Worm (Caenorhabditis elegans): ENCODE data around the gene ZK593.2.

ce11 chrIV:10902476-10902875 lies 10.7 kb upstream of the ZK593.2 start:
- no peak for TF ChIP-seq snpc-4 (GFP tag; optimal IDR thresholded peaks at IDR 0.05)
- TF ChIP-seq snpc-4 (tag; optimal IDR thresholded peaks at IDR 0.05) = no peak
- TF ChIP-seq Y56A3A.18 (GFP tag; IDR thresholded peaks at IDR 0.05) = no peak
- TF ChIP-seq lin-35 (GFP tag; optimal IDR thresholded peaks at IDR 0.05) = no peak
- no peak for TF ChIP-seq efl-1 (GFP tag; optimal IDR thresholded peaks at IDR 0.05)
- no peak for TF ChIP-seq ztf-18 (tag; optimal IDR thresholded peaks at IDR 0.05)
- no peak for TF ChIP-seq ama-1 (optimal IDR thresholded peaks at IDR 0.05)
- TF ChIP-seq ama-1 (GFP tag; optimal IDR thresholded peaks at IDR 0.05) = no peak
- TF ChIP-seq him-1 (tag; optimal IDR thresholded peaks at IDR 0.05) = no peak
- no peak for TF ChIP-seq egl-18 (GFP tag; IDR thresholded peaks at IDR 0.05)
- no peak for TF ChIP-seq lin-40 (tag; optimal IDR thresholded peaks at IDR 0.05)
- TF ChIP-seq tbx-9 (tag; optimal IDR thresholded peaks at IDR 0.05; ENCODE audit: borderline replicate concordance) = no peak
- TF ChIP-seq T07F8.4 (tag; optimal IDR thresholded peaks at IDR 0.05) = no peak
- no peak for TF ChIP-seq ceh-79 (tag; optimal IDR thresholded peaks at IDR 0.05)
- no peak for TF ChIP-seq sptf-2 (GFP tag; optimal IDR thresholded peaks at IDR 0.05)

All from whole organism, young adult.